Worm (Caenorhabditis elegans) whole organism, midembryonic: ENCODE results near the gene Y57A10A.14.
A peak's percentile ranks its signal among the peaks of the same experiment; 100 is the strongest.

Experiments
- T22C8.4 ChIP-seq: fragments of 200-800 bp; sonication (Bioruptor generic); IDR thresholded peaks from 2 replicates; pipeline ENCODE4 v1.3.6; 2022; ENCODE audit warnings: missing genetic modification characterization, missing compliant biosample characterization
- cog-1 ChIP-seq: sonication (generic microtip); optimal IDR thresholded peaks from 2 replicates; lab custom pipeline; 2016; ENCODE audit warnings: missing genetic modification characterization, missing compliant biosample characterization
- flt-1 ChIP-seq: fragments of 200-800 bp; sonication (Bioruptor generic); IDR thresholded peaks from 2 replicates; pipeline ENCODE4 v1.3.6; 2022; ENCODE audit warnings: missing genetic modification characterization, missing compliant biosample characterization
- klf-2 ChIP-seq: fragments of 200-800 bp; sonication (Bioruptor generic); conservative IDR thresholded peaks from 2 replicates; pipeline ENCODE4 v1.3.6; 2022; ENCODE audit warnings: missing genetic modification reagents, missing genetic modification characterization, missing compliant biosample characterization
- med-1 ChIP-seq: sonication (generic microtip); optimal IDR thresholded peaks from 2 replicates; lab custom pipeline; 2017; ENCODE audit warnings: missing genetic modification characterization, mild to moderate bottlenecking, missing compliant biosample characterization, antibody characterized with exemption, missing genetic modification reagents; ENCODE audit not compliant: insufficient read depth
- ref-1 ChIP-seq: fragments of 200-800 bp; sonication (Bioruptor generic); conservative IDR thresholded peaks from 2 replicates; pipeline ENCODE4 v1.3.6; 2022; ENCODE audit warnings: missing genetic modification reagents, missing genetic modification characterization, missing compliant biosample characterization
- tab-1 ChIP-seq: fragments of 200-800 bp; sonication (Bioruptor generic); IDR thresholded peaks from 2 replicates; pipeline ENCODE4 v1.3.6; 2022; ENCODE audit warnings: missing genetic modification characterization, missing compliant biosample characterization
- ztf-23 ChIP-seq: fragments of 200-800 bp; sonication (Bioruptor generic); IDR thresholded peaks from 2 replicates; pipeline ENCODE4 v1.3.6; 2022; ENCODE audit warnings: missing genetic modification reagents, missing genetic modification characterization, missing compliant biosample characterization
- ztf-29 ChIP-seq: fragments of 200-800 bp; sonication (Bioruptor generic); IDR thresholded peaks from 2 replicates; pipeline ENCODE4 v1.3.6; 2022; ENCODE audit warnings: missing genetic modification reagents, missing genetic modification characterization, missing compliant biosample characterization

Y57A10A.14 gene

DNA sequence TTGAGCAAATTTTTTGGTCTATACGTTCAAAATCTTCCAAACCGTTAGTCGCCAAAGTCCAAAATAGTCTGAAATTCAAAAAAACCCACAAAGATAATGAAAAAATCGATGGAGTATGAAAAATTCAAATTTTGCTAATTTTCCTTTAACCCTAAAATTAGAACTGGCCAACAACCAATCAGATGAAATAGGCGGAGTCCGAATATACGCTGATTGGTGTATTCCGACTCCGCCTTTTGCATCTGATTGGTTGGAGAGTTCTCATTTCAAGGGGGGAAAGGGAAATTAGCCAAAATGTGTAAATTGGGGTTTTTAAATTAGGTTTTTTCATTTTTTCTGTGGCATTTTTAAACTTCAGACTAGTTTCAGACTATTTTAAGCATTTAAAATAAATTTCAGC is 18.9 kb downstream of the Y57A10A.14 start:
- TF ChIP-seq T22C8.4 (GFP tag; lab: Robert Waterston, UW) (no peak), ref-1 (GFP tag; lab: Robert Waterston, UW) (no peak), flt-1 (no peak), klf-2 (GFP tag; lab: Robert Waterston, UW) (no peak)

DNA sequence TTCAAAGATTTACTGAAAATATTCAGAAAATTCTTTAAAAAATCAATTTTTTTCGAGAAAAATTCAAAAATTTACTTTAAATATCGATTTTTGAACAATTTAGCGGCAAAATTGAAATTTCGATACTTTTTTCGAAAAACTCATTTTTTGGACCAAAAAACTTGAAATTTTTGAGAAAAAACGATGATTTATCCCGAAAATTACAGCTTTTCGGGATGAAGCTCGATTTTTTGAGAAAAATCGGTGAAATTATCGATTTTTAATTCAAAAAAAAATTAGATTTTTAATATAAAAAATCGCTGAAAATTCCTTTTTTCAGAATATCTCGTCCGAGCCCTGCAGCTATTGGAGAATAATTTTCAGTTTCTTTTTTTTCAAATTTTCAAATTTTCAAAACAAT is 23.0 kb downstream of the Y57A10A.14 start:
- 0 out of 2 replicates have a peak, but pooled peaks have one; percentile 6 for TF ChIP-seq T22C8.4 (GFP tag; lab: Robert Waterston, UW)
- TF ChIP-seq ref-1 (GFP tag; lab: Robert Waterston, UW) = no peak

ce11 chrII:12211652-12212245 is 26.0 kb downstream of the Y57A10A.14 start:
- TF ChIP-seq ztf-29 (GFP tag; lab: Robert Waterston, UW) (no peak), klf-2 (GFP tag; lab: Robert Waterston, UW) (no peak), cog-1 (no peak), ref-1 (GFP tag; lab: Robert Waterston, UW) (no peak)

DNA sequence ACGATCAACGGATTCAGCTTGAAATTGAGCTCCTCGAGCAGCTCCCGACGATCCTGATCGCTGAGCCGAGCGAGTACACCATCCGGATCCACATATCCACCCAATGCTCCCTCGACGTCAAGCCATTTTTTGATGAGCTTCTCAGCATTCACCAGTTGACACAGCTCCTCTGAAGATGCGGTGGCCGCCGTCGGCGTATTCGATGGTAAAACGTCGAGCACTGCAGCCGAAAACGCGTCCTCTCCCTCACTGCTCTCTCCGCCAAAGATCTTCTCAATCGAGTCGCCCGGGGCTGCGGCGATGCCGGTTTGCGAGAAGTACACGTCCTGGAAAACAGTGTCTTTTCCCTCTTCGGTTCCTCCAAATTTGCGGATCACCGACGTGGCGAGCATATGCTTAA is 28.8 kb downstream of the Y57A10A.14 start:
- no peak for TF ChIP-seq T22C8.4 (GFP tag; lab: Robert Waterston, UW)
- TF ChIP-seq ztf-23 (GFP tag; lab: Robert Waterston, UW) = no peak
- no peak for TF ChIP-seq med-1 (GFP tag; lab: Kevin White, UChicago)
- TF ChIP-seq ztf-29 (GFP tag; lab: Robert Waterston, UW) = no peak
- no peak for TF ChIP-seq klf-2 (GFP tag; lab: Robert Waterston, UW)
- TF ChIP-seq tab-1 (GFP tag; lab: Robert Waterston, UW) = no peak
- no peak for TF ChIP-seq ref-1 (GFP tag; lab: Robert Waterston, UW)
- TF ChIP-seq flt-1 = no peak
- no peak for TF ChIP-seq cog-1

ce11 chrII:12222524-12222923 is 36.8 kb downstream of the Y57A10A.14 start:
- TF ChIP-seq tab-1 (GFP tag; lab: Robert Waterston, UW) = 0 out of 2 replicates have a peak, but pooled peaks have one; percentile 61
- no peak; the same call in 1 of the 2 replicates for TF ChIP-seq ztf-23 (GFP tag; lab: Robert Waterston, UW)
- peak; percentile 61 for TF ChIP-seq cog-1
- no peak for TF ChIP-seq ref-1 (GFP tag; lab: Robert Waterston, UW)
- no peak for TF ChIP-seq med-1 (GFP tag; lab: Kevin White, UChicago)
- TF ChIP-seq flt-1 = peak; percentile 71; the same call in 1 of the 2 replicates
- no peak for TF ChIP-seq ztf-29 (GFP tag; lab: Robert Waterston, UW)
- TF ChIP-seq klf-2 (GFP tag; lab: Robert Waterston, UW) = no peak

DNA sequence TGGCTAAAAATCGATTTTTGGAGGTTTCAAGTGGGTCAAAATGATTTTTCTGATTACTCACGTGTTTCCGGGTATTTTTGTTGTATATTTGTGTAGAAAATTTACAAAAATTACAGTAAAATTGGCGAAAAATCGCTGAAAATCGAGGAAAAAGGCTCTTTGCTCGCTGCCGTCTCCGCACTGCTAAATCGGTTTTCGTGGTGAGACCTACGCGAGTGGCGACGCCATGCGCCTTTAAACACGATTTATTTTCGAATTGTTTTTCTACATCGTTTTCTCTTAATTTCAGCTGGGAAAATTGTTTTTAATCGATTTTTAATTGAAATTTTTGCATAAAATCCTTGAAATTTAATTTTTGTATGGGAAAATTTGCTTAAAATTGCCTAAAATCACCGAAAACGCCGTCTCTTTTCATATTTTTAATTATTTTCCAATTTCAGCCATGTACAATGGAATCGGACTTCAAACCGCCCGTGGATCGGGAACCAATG is 39.2 kb downstream of the Y57A10A.14 start, which contains the start of the genes pqn-87 and rsr-2:
pqn-87 (minus strand) TSS at position 171 of the 491 bp plus-strand sequence.
rsr-2 (plus strand) TSS at position 441 of the 491 bp plus-strand sequence.
- no peak for TF ChIP-seq ztf-23 (GFP tag; lab: Robert Waterston, UW)
- TF ChIP-seq cog-1 = no peak
- no peak for TF ChIP-seq ztf-29 (GFP tag; lab: Robert Waterston, UW)
- TF ChIP-seq tab-1 (GFP tag; lab: Robert Waterston, UW) = no peak
- TF ChIP-seq flt-1 = no peak
- no peak for TF ChIP-seq T22C8.4 (GFP tag; lab: Robert Waterston, UW)
- TF ChIP-seq med-1 (GFP tag; lab: Kevin White, UChicago) = no peak
- TF ChIP-seq klf-2 (GFP tag; lab: Robert Waterston, UW) = no peak
- no peak for TF ChIP-seq ref-1 (GFP tag; lab: Robert Waterston, UW)

- TF ChIP-seq T22C8.4 (GFP tag; lab: Robert Waterston, UW) (no peak), ztf-29 (GFP tag; lab: Robert Waterston, UW) (no peak), med-1 (GFP tag; lab: Kevin White, UChicago) (no peak), ref-1 (GFP tag; lab: Robert Waterston, UW) (no peak), ztf-23 (GFP tag; lab: Robert Waterston, UW) (no peak), cog-1 (no peak)
Measured at ce11 chrII:12226192-12226591, 40.5 kb downstream of the Y57A10A.14 start.

ce11 chrII:12228005-12228404 is 42.3 kb downstream of the Y57A10A.14 start, which contains the start of gene sinh-1:
Gene sinh-1 (plus strand): TSS chrII:12228305.
- TF ChIP-seq klf-2 (GFP tag; lab: Robert Waterston, UW) = no peak
- TF ChIP-seq ztf-29 (GFP tag; lab: Robert Waterston, UW) = no peak
- TF ChIP-seq ref-1 (GFP tag; lab: Robert Waterston, UW) = no peak
- TF ChIP-seq ztf-23 (GFP tag; lab: Robert Waterston, UW) = no peak
- no peak for TF ChIP-seq flt-1
- no peak for TF ChIP-seq tab-1 (GFP tag; lab: Robert Waterston, UW)
- no peak for TF ChIP-seq med-1 (GFP tag; lab: Kevin White, UChicago)
- no peak for TF ChIP-seq cog-1
- no peak for TF ChIP-seq T22C8.4 (GFP tag; lab: Robert Waterston, UW)

ce11 chrII:12237555-12237954 is 51.8 kb downstream of the Y57A10A.14 start:
- no peak for TF ChIP-seq ref-1 (GFP tag; lab: Robert Waterston, UW)
- TF ChIP-seq flt-1 = no peak
- no peak for TF ChIP-seq ztf-23 (GFP tag; lab: Robert Waterston, UW)
- no peak for TF ChIP-seq T22C8.4 (GFP tag; lab: Robert Waterston, UW)
- TF ChIP-seq tab-1 (GFP tag; lab: Robert Waterston, UW) = no peak
- TF ChIP-seq med-1 (GFP tag; lab: Kevin White, UChicago) = no peak
- no peak for TF ChIP-seq ztf-29 (GFP tag; lab: Robert Waterston, UW)
- TF ChIP-seq klf-2 (GFP tag; lab: Robert Waterston, UW) = no peak
- TF ChIP-seq cog-1 = no peak
